Fruit fly (Drosophila melanogaster) whole organism, embryonic: ENCODE results near the gene CG9150.

Source experiments
- Bgb ChIP-seq: fragments of 200-800 bp; sonication (Bioruptor generic); IDR thresholded peaks from 2 replicates; pipeline ENCODE4 v1.3.6; 2022; ENCODE audit warnings: missing biosample characterization, missing genetic modification characterization; ENCODE audit not compliant: partially characterized antibody
- CG11504 ChIP-seq: fragments of 200-800 bp; sonication (Bioruptor generic); optimal IDR thresholded peaks from 3 replicates; lab custom pipeline; 2019; ENCODE audit warnings: missing biosample characterization, mild to moderate bottlenecking, missing genetic modification characterization, moderate library complexity
- CoRest ChIP-seq: fragments of 200-800 bp; sonication (Bioruptor generic); optimal IDR thresholded peaks from 3 replicates; lab custom pipeline; 2018; ENCODE audit warnings: missing biosample characterization, mild to moderate bottlenecking, missing genetic modification characterization, moderate library complexity
- CrebB ChIP-seq: fragments of 200-800 bp; sonication (Bioruptor generic); optimal IDR thresholded peaks from 3 replicates; lab custom pipeline; 2018; ENCODE audit warnings: missing biosample characterization, mild to moderate bottlenecking, missing genetic modification characterization
- Deaf1 ChIP-seq: fragments of 200-800 bp; optimal IDR thresholded peaks from 3 replicates; lab custom pipeline; 2019; ENCODE audit warnings: missing biosample characterization, mild to moderate bottlenecking, missing genetic modification characterization, moderate library complexity
- Dref ChIP-seq: fragments of 200-800 bp; sonication (Bioruptor generic); IDR thresholded peaks from 2 replicates; pipeline ENCODE4 v1.3.6; 2022; ENCODE audit warnings: missing biosample characterization, missing genetic modification characterization
- Hr39 ChIP-seq: fragments of >200 bp; optimal IDR thresholded peaks from 2 replicates; lab custom pipeline; 2017
- Max ChIP-seq: fragments of 200-800 bp; sonication (Bioruptor generic); optimal IDR thresholded peaks from 2 replicates; lab custom pipeline; 2016; ENCODE audit warnings: missing biosample characterization, mild to moderate bottlenecking, missing genetic modification characterization
- eyg ChIP-seq: fragments of 200-800 bp; sonication (Bioruptor generic); optimal IDR thresholded peaks from 3 replicates; lab custom pipeline; 2016; ENCODE audit warnings: missing biosample characterization, missing genetic modification characterization
- otp ChIP-seq: fragments of 200-800 bp; sonication (Bioruptor generic); IDR thresholded peaks from 3 replicates; pipeline ENCODE4, ENCODE4 v1.3.6; 2022; ENCODE audit warnings: missing biosample characterization, missing genetic modification characterization
- repo ChIP-seq: fragments of 200-800 bp; sonication (Bioruptor generic); optimal IDR thresholded peaks from 2 replicates; lab custom pipeline; 2016; ENCODE audit warnings: missing biosample characterization, missing genetic modification characterization
- sisA ChIP-seq: fragments of 200-800 bp; sonication (Bioruptor generic); IDR thresholded peaks from 2 replicates; pipeline ENCODE4 v1.3.6; 2022; ENCODE audit warnings: missing biosample characterization, missing genetic modification characterization
- slbo ChIP-seq: fragments of 200-800 bp; sonication (Bioruptor generic); IDR thresholded peaks from 2 replicates; pipeline ENCODE4 v1.3.6; 2022; ENCODE audit warnings: missing biosample characterization, missing genetic modification characterization
- sr ChIP-seq: fragments of 200-800 bp; sonication (Bioruptor generic); IDR thresholded peaks from 3 replicates; pipeline ENCODE4 v1.3.6; 2022; ENCODE audit warnings: missing biosample characterization, missing genetic modification characterization

DNA sequence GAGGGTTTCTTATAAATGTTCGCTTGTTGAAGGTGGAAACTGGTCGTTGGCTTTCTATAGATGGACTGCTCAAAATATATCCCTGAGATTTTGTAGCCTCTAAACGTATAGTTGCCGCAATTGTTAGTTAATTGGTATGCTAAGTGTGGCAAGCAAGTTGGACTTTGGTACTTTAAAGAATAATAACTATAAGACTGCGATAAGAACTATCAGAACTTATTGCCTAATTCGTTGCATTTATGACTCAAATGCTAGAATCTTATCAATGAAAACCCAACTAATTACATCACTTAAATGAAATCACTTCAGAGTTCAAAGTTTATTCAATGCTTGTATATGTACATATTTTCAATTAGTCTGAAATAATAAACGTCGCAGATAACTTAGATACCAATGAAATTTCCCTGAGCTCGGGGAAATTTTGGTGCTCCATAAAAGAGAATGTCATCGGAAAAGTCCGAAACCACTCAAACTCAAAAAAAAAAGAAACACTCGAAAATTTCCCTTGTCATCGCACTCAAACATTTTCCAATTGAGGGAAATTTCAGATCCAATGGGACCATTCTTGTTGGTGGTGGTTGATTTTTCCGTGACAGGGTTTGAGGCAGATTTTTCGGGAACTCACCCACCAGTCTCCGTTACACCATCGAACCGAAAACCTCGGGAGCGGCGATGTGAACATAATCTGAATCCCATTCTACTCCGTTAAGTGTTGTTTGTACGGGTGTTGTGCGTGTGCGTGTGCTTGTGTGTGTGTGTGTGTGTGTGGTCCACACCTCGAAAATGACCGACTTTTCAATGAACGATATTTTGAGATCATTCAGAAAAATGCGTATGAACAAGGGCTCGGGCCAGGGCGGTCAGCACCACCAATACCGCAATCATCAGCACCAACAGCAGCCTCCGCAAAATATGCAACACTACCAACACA is 22.7 kb upstream of the CG9150 start, which contains the start of gene CG45075:
- TF ChIP-seq Deaf1 (no peak), Max (GFP tag; lab: Kevin White, UChicago) (no peak), CoRest (tag; lab: Kevin White, UChicago) (no peak), sisA (GFP tag; lab: Robert Waterston, UW) (no peak), Bgb (GFP tag; lab: Robert Waterston, UW) (no peak; the same call in 1 of the 2 replicates), repo (GFP tag; lab: Kevin White, UChicago) (no peak), CG11504 (tag; lab: Kevin White, UChicago) (no peak), CrebB (tag; lab: Kevin White, UChicago) (no peak), otp (GFP tag; lab: Robert Waterston, UW) (no peak), Hr39 (lab: Kevin White, UChicago) (no peak), Dref (no peak), sr (GFP tag; lab: Robert Waterston, UW) (no peak), eyg (no peak), slbo (GFP tag; lab: Robert Waterston, UW) (no peak)
